Fruit fly (Drosophila melanogaster) S2 (cell line): ENCODE data around the gene drongo.

Experiments
- CG8478 ChIP-seq: fragments of >200 bp; optimal IDR thresholded peaks from 2 replicates; lab custom pipeline; 2018
- CTCF ChIP-seq, 2 experiments: fragments of >200 bp; optimal IDR thresholded peaks; 2 replicates each; lab custom pipeline; 2018

DNA sequence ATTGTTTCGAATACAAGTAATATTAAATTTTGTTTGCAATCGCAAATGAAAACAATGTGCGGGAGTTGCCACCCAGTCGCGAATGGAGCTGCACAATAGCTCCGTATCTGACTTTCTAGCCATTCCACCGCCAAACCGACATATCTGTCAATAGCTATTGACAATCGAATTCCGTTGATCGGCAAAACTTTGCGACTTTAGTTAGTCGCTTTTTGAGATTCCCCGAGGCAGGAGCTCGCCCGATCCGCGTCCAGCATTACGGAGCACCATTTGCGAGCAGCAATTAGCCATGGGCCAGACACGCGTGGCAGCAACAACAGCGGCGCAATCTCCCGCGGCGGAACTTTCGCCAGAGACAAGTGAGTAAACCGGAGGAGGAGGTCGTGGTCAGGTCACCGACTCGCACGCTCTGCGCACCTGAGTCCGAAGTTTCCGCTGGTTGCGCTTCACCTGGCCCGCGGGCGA is 1.8 kb upstream of the drongo start, which contains the start of the genes CG4291 and kraken:
- TF ChIP-seq CTCF (optimal IDR thresholded peaks at IDR 0.05; lab: Kevin White, UChicago) (peak in 1 of 2 experiments; percentile 39), CG8478 (lab: Kevin White, UChicago) (no peak)
